Worm (Caenorhabditis elegans): ENCODE results near the gene T23E7.2.

Gene T23E7.2

DNA sequence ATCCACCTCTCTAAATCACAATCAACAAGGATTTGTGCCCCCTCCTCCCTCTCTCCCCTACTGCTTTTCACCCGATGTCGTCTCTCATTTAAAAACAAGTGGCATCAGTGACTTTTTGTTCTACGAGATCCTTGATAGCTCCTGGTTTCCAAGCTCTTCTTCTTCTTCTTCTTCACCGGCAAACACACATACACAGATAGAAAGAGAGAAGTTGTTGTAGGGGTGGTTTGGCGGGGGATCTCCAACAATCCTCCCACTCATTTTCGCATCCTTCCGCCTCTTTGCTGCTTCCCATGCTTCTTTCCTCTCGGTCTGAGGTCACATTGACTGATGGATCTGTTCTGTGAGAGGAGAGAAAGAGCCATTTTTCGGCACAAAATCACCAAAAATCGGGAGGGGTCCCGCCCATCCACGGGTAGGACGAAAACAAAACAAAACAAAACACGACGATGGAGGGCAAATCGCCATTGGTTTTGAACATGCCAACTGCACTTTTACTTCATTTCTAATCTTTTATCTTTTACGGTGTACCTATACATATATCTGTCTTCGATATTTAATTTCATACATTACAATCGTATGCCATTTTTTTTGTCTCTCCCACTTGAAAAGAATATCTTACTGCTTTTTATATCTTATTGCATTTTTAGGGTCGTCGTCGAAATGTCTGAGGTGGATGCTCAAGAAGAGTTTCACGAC is at the start of gene T23E7.2:
TSS of gene T23E7.2 (plus strand) at position 649 of the 699 bp plus-strand sequence.
- TF ChIP-seq unc-120 (tag; optimal IDR thresholded peaks at IDR 0.05; ENCODE audit: poor library complexity, severe bottlenecking) (peak; percentile 56), drap-1 (GFP tag; optimal IDR thresholded peaks at IDR 0.05) (no peak), mep-1 (tag; optimal IDR thresholded peaks at IDR 0.05) (no peak), ces-1 (GFP tag; optimal IDR thresholded peaks at IDR 0.05) (no peak), nhr-2 (tag; optimal IDR thresholded peaks at IDR 0.05) (no peak), ham-2 (GFP tag; optimal IDR thresholded peaks at IDR 0.05) (no peak), ceh-39 (tag; optimal IDR thresholded peaks at IDR 0.05) (no peak), nhr-237 (tag; optimal IDR thresholded peaks at IDR 0.05) (no peak), nhr-28 (tag; optimal IDR thresholded peaks at IDR 0.05) (no peak), unc-62 (GFP tag; optimal IDR thresholded peaks at IDR 0.05) (peak; percentile 12), elt-1 (tag; optimal IDR thresholded peaks at IDR 0.05; ENCODE audit: borderline replicate concordance, insufficient read depth) (no peak), bed-3 (GFP tag; optimal IDR thresholded peaks at IDR 0.05) (no peak), elt-3 (tag; optimal IDR thresholded peaks at IDR 0.05) (no peak), hlh-1 (tag; optimal IDR thresholded peaks at IDR 0.05) (peak; percentile 42)

DNA sequence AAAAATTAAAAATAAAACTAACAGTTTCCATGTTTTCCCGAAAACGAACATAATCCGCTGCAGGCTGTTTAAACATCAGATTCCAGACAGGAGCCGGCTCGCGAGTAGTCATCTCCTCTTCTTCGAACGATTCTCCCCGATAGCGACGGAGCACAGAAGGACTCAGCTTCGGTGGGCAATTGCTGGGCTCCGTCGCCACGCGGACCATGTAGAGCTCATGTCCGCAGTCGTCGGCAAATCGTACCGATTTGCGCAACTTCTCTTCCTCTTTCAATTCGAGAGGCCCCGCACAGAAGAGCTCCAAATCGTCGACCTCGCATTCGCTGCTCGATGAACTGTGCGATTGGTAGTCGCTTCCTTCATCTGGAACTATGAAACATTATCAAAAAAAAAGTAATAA is 45.6 kb upstream of the T23E7.2 start:
- TF ChIP-seq cnd-1 (tag; optimal IDR thresholded peaks at IDR 0.05) (no peak), mep-1 (tag; optimal IDR thresholded peaks at IDR 0.05) (no peak), elt-1 (tag; optimal IDR thresholded peaks at IDR 0.05; ENCODE audit: borderline replicate concordance, insufficient read depth) (no peak), nhr-2 (tag; optimal IDR thresholded peaks at IDR 0.05) (no peak), M03D4.4 (tag; optimal IDR thresholded peaks at IDR 0.05) (no peak), mls-2 (tag; optimal IDR thresholded peaks at IDR 0.05) (no peak), sem-2 (GFP tag; optimal IDR thresholded peaks at IDR 0.05) (no peak), nhr-237 (tag; optimal IDR thresholded peaks at IDR 0.05) (no peak), nhr-28 (tag; optimal IDR thresholded peaks at IDR 0.05) (no peak), lsy-2 (tag; optimal IDR thresholded peaks at IDR 0.05) (no peak), ham-2 (GFP tag; optimal IDR thresholded peaks at IDR 0.05) (no peak), elt-3 (tag; optimal IDR thresholded peaks at IDR 0.05) (no peak), ceh-39 (tag; optimal IDR thresholded peaks at IDR 0.05) (no peak), ces-1 (GFP tag; optimal IDR thresholded peaks at IDR 0.05) (no peak), unc-62 (GFP tag; optimal IDR thresholded peaks at IDR 0.05) (no peak), lin-13 (tag; optimal IDR thresholded peaks at IDR 0.05) (no peak), tbx-8 (GFP tag; optimal IDR thresholded peaks at IDR 0.05) (no peak), unc-39 (tag; optimal IDR thresholded peaks at IDR 0.05) (no peak), flh-1 (GFP tag; optimal IDR thresholded peaks at IDR 0.05) (no peak)

DNA sequence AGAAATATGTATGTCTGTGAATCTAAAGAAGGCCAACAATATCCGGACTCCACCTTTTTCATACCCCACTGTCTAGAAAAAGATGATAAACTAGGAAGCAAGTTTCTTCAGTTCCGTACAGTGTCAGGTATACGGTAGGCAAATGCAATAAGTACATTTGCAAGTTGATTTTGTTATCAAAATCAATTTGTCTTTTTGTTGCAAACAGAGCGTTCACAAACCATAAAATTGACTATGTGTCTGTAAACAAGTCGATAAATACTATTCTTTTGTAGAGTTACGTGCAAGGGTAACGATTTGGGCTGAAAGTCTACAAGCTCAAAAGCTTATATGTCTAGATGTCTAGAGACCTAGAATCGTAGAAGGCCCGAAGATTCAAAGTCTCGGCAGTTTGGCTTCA is 45.1 kb upstream of the T23E7.2 start:
- TF ChIP-seq nhr-237 (tag; optimal IDR thresholded peaks at IDR 0.05) (no peak), sem-2 (GFP tag; optimal IDR thresholded peaks at IDR 0.05) (no peak), ztf-11 (tag; optimal IDR thresholded peaks at IDR 0.05) (no peak), M03D4.4 (tag; optimal IDR thresholded peaks at IDR 0.05) (no peak), snpc-4 (tag; optimal IDR thresholded peaks at IDR 0.05) (no peak), blmp-1 (tag; optimal IDR thresholded peaks at IDR 0.05) (no peak), nhr-28 (tag; optimal IDR thresholded peaks at IDR 0.05) (no peak), elt-1 (tag; optimal IDR thresholded peaks at IDR 0.05; ENCODE audit: borderline replicate concordance, insufficient read depth) (no peak), ham-2 (GFP tag; optimal IDR thresholded peaks at IDR 0.05) (no peak), mls-2 (tag; optimal IDR thresholded peaks at IDR 0.05) (no peak), elt-3 (tag; optimal IDR thresholded peaks at IDR 0.05) (no peak), ces-1 (GFP tag; optimal IDR thresholded peaks at IDR 0.05) (no peak), lsy-2 (tag; optimal IDR thresholded peaks at IDR 0.05) (no peak), ceh-43 (GFP tag; optimal IDR thresholded peaks at IDR 0.05) (no peak), unc-39 (tag; optimal IDR thresholded peaks at IDR 0.05) (no peak), ceh-39 (tag; optimal IDR thresholded peaks at IDR 0.05) (no peak), cnd-1 (tag; optimal IDR thresholded peaks at IDR 0.05) (no peak), hlh-1 (tag; optimal IDR thresholded peaks at IDR 0.05) (no peak), unc-62 (GFP tag; optimal IDR thresholded peaks at IDR 0.05) (no peak), drap-1 (GFP tag; optimal IDR thresholded peaks at IDR 0.05) (no peak)

DNA sequence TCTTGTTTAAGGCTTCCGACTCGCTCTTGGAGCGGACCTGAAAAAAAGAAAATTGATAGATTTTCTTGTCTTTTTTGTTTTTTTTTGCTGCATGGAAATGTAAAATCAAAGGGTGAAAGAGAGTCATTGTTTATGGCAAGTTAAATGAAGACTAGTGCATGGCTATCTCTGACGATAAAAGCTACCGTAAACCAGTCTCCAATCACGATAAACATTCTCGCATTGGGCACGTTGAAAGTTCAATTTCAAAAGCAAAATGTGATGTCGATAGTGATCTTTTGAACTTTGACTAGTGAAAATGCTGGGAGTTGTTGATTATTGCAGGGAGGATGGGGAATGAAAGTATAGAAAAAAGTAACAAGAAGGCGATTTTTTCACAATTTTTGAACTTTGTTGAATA is 44.2 kb upstream of the T23E7.2 start:
- no peak for TF ChIP-seq M03D4.4 (tag; optimal IDR thresholded peaks at IDR 0.05)
- no peak for TF ChIP-seq flh-1 (GFP tag; optimal IDR thresholded peaks at IDR 0.05)
- TF ChIP-seq sem-2 (GFP tag; optimal IDR thresholded peaks at IDR 0.05), result no peak
- no peak for TF ChIP-seq nhr-76 (tag; optimal IDR thresholded peaks at IDR 0.05)
- no peak for TF ChIP-seq ceh-39 (tag; optimal IDR thresholded peaks at IDR 0.05)
- TF ChIP-seq ztf-11 (tag; optimal IDR thresholded peaks at IDR 0.05), result no peak
- TF ChIP-seq nhr-237 (tag; optimal IDR thresholded peaks at IDR 0.05), result no peak
- TF ChIP-seq mep-1 (tag; optimal IDR thresholded peaks at IDR 0.05), result no peak
- TF ChIP-seq blmp-1 (tag; optimal IDR thresholded peaks at IDR 0.05), result no peak
- no peak for TF ChIP-seq ham-2 (GFP tag; optimal IDR thresholded peaks at IDR 0.05)
- TF ChIP-seq tbx-8 (GFP tag; optimal IDR thresholded peaks at IDR 0.05), result no peak
- TF ChIP-seq mls-2 (tag; optimal IDR thresholded peaks at IDR 0.05), result no peak
- TF ChIP-seq mab-5 (tag; optimal IDR thresholded peaks at IDR 0.05), result no peak
- no peak for TF ChIP-seq elt-3 (tag; optimal IDR thresholded peaks at IDR 0.05)
- TF ChIP-seq ceh-43 (GFP tag; optimal IDR thresholded peaks at IDR 0.05), result no peak
- TF ChIP-seq lsy-2 (tag; optimal IDR thresholded peaks at IDR 0.05), result no peak
- TF ChIP-seq zip-8 (tag; optimal IDR thresholded peaks at IDR 0.05), result no peak
